Worm (Caenorhabditis elegans) whole organism, L2 larva: ENCODE data around the gene C42D4.3.

Experiments used
- C34F6.9 ChIP-seq: fragments of 150-350 bp; optimal IDR thresholded peaks from 2 replicates; lab custom pipeline; 2014; ENCODE audit warnings: missing biosample characterization, missing genetic modification characterization
- F13H6.1 ChIP-seq: sonication (generic microtip); optimal IDR thresholded peaks from 2 replicates; lab custom pipeline; 2016; ENCODE audit warnings: missing genetic modification characterization, missing compliant biosample characterization
- Y55F3AM.14 ChIP-seq: fragments of 200-800 bp; sonication (Bioruptor generic); optimal IDR thresholded peaks from 2 replicates; lab custom pipeline; 2018; ENCODE audit warnings: mild to moderate bottlenecking, missing genetic modification characterization, missing compliant biosample characterization
- ZK546.5 ChIP-seq: sonication (generic microtip); optimal IDR thresholded peaks from 2 replicates; lab custom pipeline; 2017; ENCODE audit warnings: missing biosample characterization, missing genetic modification characterization
- aly-2 ChIP-seq: fragments of 150-350 bp; optimal IDR thresholded peaks from 2 replicates; lab custom pipeline; 2014; ENCODE audit warnings: missing biosample characterization, missing genetic modification characterization
- ama-1 ChIP-seq: fragments of 150-350 bp; optimal IDR thresholded peaks from 2 replicates; lab custom pipeline; 2018; ENCODE audit warnings: inconsistent platforms
- blmp-1 ChIP-seq: sonication (generic microtip); optimal IDR thresholded peaks from 2 replicates; lab custom pipeline; 2017; ENCODE audit warnings: missing genetic modification characterization, mild to moderate bottlenecking, missing compliant biosample characterization, antibody characterized with exemption, moderate library complexity; ENCODE audit not compliant: insufficient read depth
- dmd-4 ChIP-seq: sonication (generic microtip); optimal IDR thresholded peaks from 2 replicates; lab custom pipeline; 2017; ENCODE audit warnings: missing biosample characterization, missing genetic modification characterization
- elt-1 ChIP-seq: fragments of 150-350 bp; optimal IDR thresholded peaks from 2 replicates; lab custom pipeline; 2014; ENCODE audit warnings: missing biosample characterization, missing genetic modification characterization
- lsy-2 ChIP-seq, 2 experiments: fragments of 150-350 bp in 1 of 2; sonication (generic microtip) in 1 of 2; optimal IDR thresholded peaks; 2 replicates each; lab custom pipeline; 2014 to 2017; ENCODE audit warnings: missing biosample characterization in 2 of 2, missing genetic modification characterization in 2 of 2
- mab-5 ChIP-seq: fragments of 150-350 bp; optimal IDR thresholded peaks from 2 replicates; lab custom pipeline; 2014; ENCODE audit warnings: missing biosample characterization, missing genetic modification characterization
- mdl-1 ChIP-seq, 2 experiments: fragments of 150-350 bp in 1 of 2; sonication (generic microtip) in 1 of 2; optimal IDR thresholded peaks; 2 replicates each; lab custom pipeline; 2017; ENCODE audit warnings: missing biosample characterization in 2 of 2, missing genetic modification characterization in 2 of 2
- nhr-10 ChIP-seq: sonication (generic microtip); optimal IDR thresholded peaks from 2 replicates; lab custom pipeline; 2017; ENCODE audit warnings: missing biosample characterization, missing genetic modification characterization
- nhr-12 ChIP-seq: fragments of 150-350 bp; optimal IDR thresholded peaks from 2 replicates; lab custom pipeline; 2014; ENCODE audit warnings: missing biosample characterization, missing genetic modification characterization
- nhr-21 ChIP-seq: fragments of 150-350 bp; optimal IDR thresholded peaks from 2 replicates; lab custom pipeline; 2014; ENCODE audit warnings: missing biosample characterization, missing genetic modification characterization
- nhr-25 ChIP-seq: fragments of 150-350 bp; sonication (generic microtip); optimal IDR thresholded peaks from 3 replicates; lab custom pipeline; 2014; ENCODE audit warnings: missing biosample characterization, missing genetic modification characterization
- sem-4 ChIP-seq: fragments of 150-350 bp; optimal IDR thresholded peaks from 2 replicates; lab custom pipeline; 2014; ENCODE audit warnings: missing biosample characterization, missing genetic modification reagents, missing genetic modification characterization
- skn-1 ChIP-seq: sonication (generic microtip); optimal IDR thresholded peaks from 2 replicates; lab custom pipeline; 2017; ENCODE audit warnings: missing biosample characterization, missing genetic modification characterization
- sma-3 ChIP-seq: sonication (generic microtip); optimal IDR thresholded peaks from 2 replicates; lab custom pipeline; 2016; ENCODE audit warnings: missing genetic modification reagents, missing genetic modification characterization, missing compliant biosample characterization
- sma-9 ChIP-seq, 2 experiments: fragments of 150-350 bp in 1 of 2; sonication (generic microtip) in 1 of 2; optimal IDR thresholded peaks; 2 replicates each; lab custom pipeline; 2014 to 2016; ENCODE audit warnings: missing genetic modification characterization in 2 of 2, mild to moderate bottlenecking in 1 of 2, missing biosample characterization in 1 of 2, missing compliant biosample characterization in 1 of 2, missing genetic modification reagents in 1 of 2, moderate library complexity in 1 of 2
- snpc-4 ChIP-seq: fragments of 150-350 bp; optimal IDR thresholded peaks from 2 replicates; lab custom pipeline; 2014; ENCODE audit warnings: missing biosample characterization, missing genetic modification characterization
- unc-39 ChIP-seq: fragments of 150-350 bp; optimal IDR thresholded peaks from 2 replicates; lab custom pipeline; 2014; ENCODE audit warnings: missing biosample characterization, missing genetic modification characterization
- unc-62 ChIP-seq: fragments of 150-350 bp; optimal IDR thresholded peaks from 2 replicates; lab custom pipeline; 2014; ENCODE audit warnings: missing biosample characterization, missing genetic modification reagents, missing genetic modification characterization
- zag-1 ChIP-seq: fragments of 150-350 bp; optimal IDR thresholded peaks from 2 replicates; lab custom pipeline; 2014; ENCODE audit warnings: missing biosample characterization, missing genetic modification characterization
- ztf-11 ChIP-seq: sonication (generic microtip); optimal IDR thresholded peaks from 2 replicates; lab custom pipeline; 2017; ENCODE audit warnings: missing biosample characterization, missing genetic modification characterization
- ztf-4 ChIP-seq: fragments of 150-350 bp; optimal IDR thresholded peaks from 2 replicates; lab custom pipeline; 2014; ENCODE audit warnings: missing biosample characterization, missing genetic modification characterization

Gene C42D4.3

ce11 chrIV:7222088-7222487 is 43.0 kb downstream of the C42D4.3 start:
- TF ChIP-seq unc-39: no peak
- no peak for TF ChIP-seq dmd-4 (tag; lab: Kevin White, UChicago)
- no peak for TF ChIP-seq zag-1 (tag; lab: Kevin White, UChicago)
- TF ChIP-seq sma-3 (GFP tag; lab: Kevin White, UChicago): no peak
- TF ChIP-seq ama-1 (lab: Kevin White, UChicago): no peak

DNA sequence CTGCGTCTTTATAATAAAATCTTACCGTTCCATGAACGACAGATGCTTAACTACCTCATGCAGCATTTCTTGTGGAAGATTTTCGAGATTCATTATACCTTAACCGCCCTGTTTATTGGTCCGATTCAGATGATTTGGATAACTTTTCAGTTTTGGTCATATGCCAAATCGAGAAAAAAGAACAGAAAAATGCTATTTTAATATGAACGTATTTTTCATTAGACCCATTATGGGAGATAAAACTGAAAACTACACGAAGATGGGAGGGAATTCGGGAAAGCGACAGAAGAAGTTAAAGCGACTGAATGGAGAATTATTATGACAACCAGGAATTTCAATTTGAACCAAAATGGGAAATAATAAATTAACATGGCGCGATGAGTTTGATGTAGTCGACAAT is 48.0 kb downstream of the C42D4.3 start, which contains the start of gene R13A1.10:
Gene R13A1.10 (minus strand): TSS at position 101 of the 400 bp plus-strand sequence.
- TF ChIP-seq snpc-4 (tag; lab: Kevin White, UChicago): no peak
- no peak for TF ChIP-seq Y55F3AM.14 (GFP tag; lab: Kevin White, UChicago)
- no peak for TF ChIP-seq C34F6.9 (tag; lab: Kevin White, UChicago)
- TF ChIP-seq zag-1 (tag; lab: Kevin White, UChicago): no peak
- no peak for TF ChIP-seq F13H6.1 (tag; lab: Kevin White, UChicago)
- no peak for TF ChIP-seq sem-4 (tag; lab: Kevin White, UChicago)
- TF ChIP-seq ztf-11 (tag; lab: Kevin White, UChicago): no peak
- TF ChIP-seq, all 48 proteins: peak for 0

- TF ChIP-seq lsy-2 (tag; optimal IDR thresholded peaks at IDR 0.05; lab: Kevin White, UChicago): no peak
- TF ChIP-seq elt-1 (tag; lab: Kevin White, UChicago): no peak
- no peak for TF ChIP-seq mdl-1 (tag; optimal IDR thresholded peaks at IDR 0.05; lab: Kevin White, UChicago)
- TF ChIP-seq sem-4 (tag; lab: Kevin White, UChicago): no peak
- no peak for TF ChIP-seq unc-62
- no peak for TF ChIP-seq F13H6.1 (tag; lab: Kevin White, UChicago)
- TF ChIP-seq blmp-1: no peak
- TF ChIP-seq mab-5 (tag; lab: Kevin White, UChicago): no peak
- TF ChIP-seq sma-9 (GFP tag; optimal IDR thresholded peaks at IDR 0.05; lab: Kevin White, UChicago): no peak
- no peak for TF ChIP-seq sma-9 (tag; optimal IDR thresholded peaks at IDR 0.05; lab: Kevin White, UChicago)
- no peak for TF ChIP-seq aly-2 (tag; lab: Kevin White, UChicago)
- no peak for TF ChIP-seq nhr-21 (tag; lab: Kevin White, UChicago)
- no peak for TF ChIP-seq ZK546.5 (tag; lab: Kevin White, UChicago)
- no peak for TF ChIP-seq unc-39
- no peak for TF ChIP-seq skn-1
- TF ChIP-seq nhr-10 (tag; lab: Kevin White, UChicago): no peak
- TF ChIP-seq zag-1 (tag; lab: Kevin White, UChicago): no peak
- TF ChIP-seq ztf-4 (tag; lab: Kevin White, UChicago): no peak
- TF ChIP-seq nhr-25 (tag; lab: Kevin White, UChicago): no peak
- TF ChIP-seq nhr-12 (tag; lab: Kevin White, UChicago): no peak
Observed at ce11 chrIV:7228208-7228607, 49.2 kb downstream of the C42D4.3 start, which contains the start of gene D2024.5. TSS of gene D2024.5 (minus strand) at chrIV:7228308.
